Fruit fly (Drosophila melanogaster) whole organism, embryonic: ENCODE results near the gene Rpt5.

Source experiments
- Ada2b ChIP-seq: fragments of 200-800 bp; sonication (Bioruptor generic); IDR thresholded peaks from 2 replicates; pipeline ENCODE4 v1.3.6; 2022; ENCODE audit warnings: missing biosample characterization, missing genetic modification characterization
- Blimp-1 ChIP-seq: fragments of 200-800 bp; sonication (Bioruptor generic); optimal IDR thresholded peaks from 3 replicates; lab custom pipeline; 2018; ENCODE audit warnings: missing biosample characterization, missing genetic modification characterization, mild to moderate bottlenecking, moderate library complexity, missing genetic modification reagents
- C15 ChIP-seq: fragments of 200-800 bp; sonication (Bioruptor generic); IDR thresholded peaks from 3 replicates; pipeline ENCODE4 v1.3.6; 2022; ENCODE audit warnings: missing biosample characterization, missing genetic modification characterization
- CG12236 ChIP-seq: fragments of 200-800 bp; sonication (Bioruptor generic); optimal IDR thresholded peaks from 2 replicates; lab custom pipeline; 2016; ENCODE audit warnings: missing biosample characterization, missing genetic modification characterization
- CG14667 ChIP-seq: fragments of 200-800 bp; sonication (Bioruptor generic); IDR thresholded peaks from 2 replicates; pipeline ENCODE4 v1.3.6; 2022; ENCODE audit warnings: missing biosample characterization, missing genetic modification characterization
- CG15269 ChIP-seq: fragments of 200-800 bp; sonication (Bioruptor generic); optimal IDR thresholded peaks from 2 replicates; lab custom pipeline; 2018; ENCODE audit warnings: missing biosample characterization, mild to moderate bottlenecking, missing genetic modification characterization, moderate library complexity
- CG1602 ChIP-seq: fragments of 200-800 bp; sonication (Bioruptor generic); optimal IDR thresholded peaks from 3 replicates; lab custom pipeline; 2016; ENCODE audit warnings: missing biosample characterization, missing genetic modification characterization
- CG16863 ChIP-seq: fragments of 200-800 bp; sonication (Bioruptor generic); optimal IDR thresholded peaks from 3 replicates; lab custom pipeline; 2016; ENCODE audit warnings: missing biosample characterization, missing genetic modification characterization
- CG18764 ChIP-seq: fragments of 200-800 bp; sonication (Bioruptor generic); optimal IDR thresholded peaks from 3 replicates; lab custom pipeline; 2016; ENCODE audit warnings: missing biosample characterization, missing genetic modification characterization
- CG30020 ChIP-seq: fragments of 200-800 bp; optimal IDR thresholded peaks from 2 replicates; lab custom pipeline; 2019; ENCODE audit warnings: missing biosample characterization, mild to moderate bottlenecking, missing genetic modification characterization, moderate library complexity
- CG31388 ChIP-seq: fragments of 200-800 bp; sonication (Bioruptor generic); optimal IDR thresholded peaks from 2 replicates; lab custom pipeline; 2016; ENCODE audit warnings: missing biosample characterization, missing genetic modification characterization
- CG32767 ChIP-seq: fragments of 200-800 bp; sonication (Bioruptor generic); IDR thresholded peaks from 2 replicates; pipeline ENCODE4 v1.3.6; 2022; ENCODE audit warnings: missing biosample characterization, missing genetic modification characterization
- CG32772 ChIP-seq: fragments of 200-800 bp; sonication (Bioruptor generic); IDR thresholded peaks from 2 replicates; pipeline ENCODE4 v1.3.6; 2022; ENCODE audit warnings: missing biosample characterization, missing genetic modification characterization
- CG3281 ChIP-seq: fragments of 200-800 bp; sonication (Bioruptor generic); optimal IDR thresholded peaks from 3 replicates; lab custom pipeline; 2017; ENCODE audit warnings: missing biosample characterization, mild to moderate bottlenecking, missing genetic modification characterization
- CG4424 ChIP-seq: fragments of 200-800 bp; sonication (Bioruptor generic); optimal IDR thresholded peaks from 3 replicates; lab custom pipeline; 2016; ENCODE audit warnings: missing biosample characterization, missing genetic modification characterization
- CG6272 ChIP-seq: fragments of 200-800 bp; sonication (Bioruptor generic); IDR thresholded peaks from 2 replicates; pipeline ENCODE4 v1.3.6; 2022; ENCODE audit warnings: missing biosample characterization, missing genetic modification characterization
- CG6654 ChIP-seq: fragments of 200-800 bp; sonication (Bioruptor generic); optimal IDR thresholded peaks from 2 replicates; lab custom pipeline; 2017; ENCODE audit warnings: missing biosample characterization, mild to moderate bottlenecking, missing genetic modification characterization
- CG6854 ChIP-seq: fragments of 200-800 bp; sonication (Bioruptor generic); optimal IDR thresholded peaks from 3 replicates; lab custom pipeline; 2017; ENCODE audit warnings: missing biosample characterization, mild to moderate bottlenecking, missing genetic modification characterization
- CG7745 ChIP-seq: fragments of 200-800 bp; sonication (Bioruptor generic); optimal IDR thresholded peaks from 2 replicates; lab custom pipeline; 2018; ENCODE audit warnings: missing biosample characterization, mild to moderate bottlenecking, missing genetic modification characterization, moderate library complexity
- Doc3 ChIP-seq: fragments of 200-800 bp; sonication (Bioruptor generic); IDR thresholded peaks from 3 replicates; pipeline ENCODE4 v1.3.6; 2022; ENCODE audit warnings: missing biosample characterization, missing genetic modification characterization; ENCODE audit not compliant: partially characterized antibody
- Dref ChIP-seq: fragments of 200-800 bp; sonication (Bioruptor generic); IDR thresholded peaks from 2 replicates; pipeline ENCODE4 v1.3.6; 2022; ENCODE audit warnings: missing biosample characterization, missing genetic modification characterization
- Eip74EF ChIP-seq, 2 experiments: fragments of 200-800 bp in 1 of 2; fragments of >200 bp in 1 of 2; sonication (Bioruptor generic) in 1 of 2; optimal IDR thresholded peaks; 2 replicates each; lab custom pipeline; 2017 to 2019; ENCODE audit warnings: missing biosample characterization in 2 of 2, missing genetic modification characterization in 2 of 2, mild to moderate bottlenecking in 1 of 2, moderate library complexity in 1 of 2
- HLH4C ChIP-seq: fragments of 200-800 bp; sonication (Bioruptor generic); IDR thresholded peaks from 3 replicates; pipeline ENCODE4 v1.3.6; 2022; ENCODE audit warnings: missing biosample characterization, missing genetic modification characterization; ENCODE audit not compliant: partially characterized antibody
- HmgD ChIP-seq: fragments of 200-800 bp; sonication (Bioruptor generic); optimal IDR thresholded peaks from 3 replicates; lab custom pipeline; 2016; ENCODE audit warnings: missing biosample characterization, missing genetic modification characterization
- Hmx ChIP-seq: fragments of 200-800 bp; sonication (Bioruptor generic); optimal IDR thresholded peaks from 2 replicates; lab custom pipeline; 2016; ENCODE audit warnings: missing biosample characterization, missing genetic modification characterization
- Hr78 ChIP-seq, 2 experiments: fragments of 200-800 bp in 1 of 2; fragments of >200 bp in 1 of 2; sonication (Bioruptor generic) in 1 of 2; optimal IDR thresholded peaks; 2 replicates each; lab custom pipeline; 2017 to 2019; ENCODE audit warnings: missing biosample characterization in 2 of 2, missing genetic modification characterization in 2 of 2, mild to moderate bottlenecking in 1 of 2, moderate library complexity in 1 of 2
- Jarid2 ChIP-seq: fragments of 200-800 bp; sonication (Bioruptor generic); optimal IDR thresholded peaks from 3 replicates; lab custom pipeline; 2017; ENCODE audit warnings: mild to moderate bottlenecking, missing biosample characterization, missing genetic modification reagents, missing genetic modification characterization
- Mrtf ChIP-seq: fragments of 200-800 bp; sonication (Bioruptor generic); IDR thresholded peaks from 3 replicates; pipeline ENCODE4 v1.3.6; 2022; ENCODE audit warnings: missing biosample characterization, missing genetic modification characterization
- Nf-YC ChIP-seq: fragments of 200-800 bp; optimal IDR thresholded peaks from 3 replicates; lab custom pipeline; 2019; ENCODE audit warnings: missing biosample characterization, mild to moderate bottlenecking, missing genetic modification characterization, moderate library complexity
- NfI ChIP-seq: fragments of 200-800 bp; sonication (Bioruptor generic); optimal IDR thresholded peaks from 3 replicates; lab custom pipeline; 2018; ENCODE audit warnings: missing biosample characterization, mild to moderate bottlenecking, missing genetic modification characterization, moderate library complexity
- Oaz ChIP-seq: fragments of 200-800 bp; sonication (Bioruptor generic); IDR thresholded peaks from 2 replicates; pipeline ENCODE4 v1.3.6; 2022; ENCODE audit warnings: missing biosample characterization, missing genetic modification characterization
- Ptx1 ChIP-seq: fragments of 200-800 bp; sonication (Bioruptor generic); IDR thresholded peaks from 2 replicates; pipeline ENCODE4 v1.3.6; 2022; ENCODE audit warnings: missing biosample characterization, missing genetic modification characterization
- Scr ChIP-seq: fragments of 200-800 bp; sonication (Bioruptor generic); IDR thresholded peaks from 2 replicates; pipeline ENCODE4 v1.3.6; 2022; ENCODE audit warnings: missing biosample characterization, missing genetic modification characterization; ENCODE audit not compliant: partially characterized antibody
- Stat92E ChIP-seq, 3 experiments: fragments of >200 bp in 2 of 3; fragments of 200-800 bp in 1 of 3; sonication (Bioruptor generic) in 1 of 3; optimal IDR thresholded peaks; 2 replicates each; lab custom pipeline; 2017 to 2019; ENCODE audit warnings: missing biosample characterization in 3 of 3, missing genetic modification characterization in 3 of 3, mild to moderate bottlenecking in 1 of 3, moderate library complexity in 1 of 3
- ab ChIP-seq: fragments of 200-800 bp; sonication (Bioruptor generic); optimal IDR thresholded peaks from 2 replicates; lab custom pipeline; 2016; ENCODE audit warnings: missing biosample characterization, missing genetic modification characterization
- abd-A ChIP-seq: fragments of 200-800 bp; sonication (Bioruptor generic); optimal IDR thresholded peaks from 3 replicates; lab custom pipeline; 2019; ENCODE audit warnings: missing biosample characterization, mild to moderate bottlenecking, missing genetic modification characterization, moderate library complexity
- bcd ChIP-seq: fragments of 200-800 bp; sonication (Bioruptor generic); optimal IDR thresholded peaks from 2 replicates; lab custom pipeline; 2017; ENCODE audit warnings: missing biosample characterization, mild to moderate bottlenecking, missing genetic modification characterization
- crc ChIP-seq: fragments of 200-800 bp; sonication (Bioruptor generic); optimal IDR thresholded peaks from 2 replicates; lab custom pipeline; 2016; ENCODE audit warnings: missing biosample characterization, missing genetic modification characterization
- crol ChIP-seq: fragments of 200-800 bp; sonication (Bioruptor generic); IDR thresholded peaks from 2 replicates; pipeline ENCODE4 v1.3.6; 2022; ENCODE audit warnings: missing biosample characterization, missing genetic modification characterization
- fd3F ChIP-seq: fragments of 200-800 bp; sonication (Bioruptor generic); optimal IDR thresholded peaks from 2 replicates; lab custom pipeline; 2018; ENCODE audit warnings: missing biosample characterization, mild to moderate bottlenecking, missing genetic modification characterization, moderate library complexity
- gce ChIP-seq: fragments of 200-800 bp; sonication (Bioruptor generic); IDR thresholded peaks from 3 replicates; pipeline ENCODE4 v1.3.6; 2022; ENCODE audit warnings: missing biosample characterization, missing genetic modification characterization
- gsb-n ChIP-seq: fragments of 200-800 bp; sonication (Bioruptor generic); optimal IDR thresholded peaks from 3 replicates; lab custom pipeline; 2018; ENCODE audit warnings: missing biosample characterization, mild to moderate bottlenecking, missing genetic modification characterization
- jumu ChIP-seq: fragments of 200-800 bp; sonication (Bioruptor generic); optimal IDR thresholded peaks from 3 replicates; lab custom pipeline; 2016; ENCODE audit warnings: missing biosample characterization, missing genetic modification characterization
- otp ChIP-seq: fragments of 200-800 bp; sonication (Bioruptor generic); IDR thresholded peaks from 3 replicates; pipeline ENCODE4, ENCODE4 v1.3.6; 2022; ENCODE audit warnings: missing biosample characterization, missing genetic modification characterization
- ranshi ChIP-seq: fragments of 200-800 bp; sonication (Bioruptor generic); IDR thresholded peaks from 2 replicates; pipeline ENCODE4 v1.3.6; 2022; ENCODE audit warnings: missing biosample characterization, missing genetic modification characterization
- sim ChIP-seq: fragments of 200-800 bp; sonication (Bioruptor generic); IDR thresholded peaks from 2 replicates; pipeline ENCODE4 v1.3.6; 2022; ENCODE audit warnings: missing biosample characterization, missing genetic modification characterization
- usp ChIP-seq: fragments of >200 bp; optimal IDR thresholded peaks from 2 replicates; lab custom pipeline; 2017; ENCODE audit warnings: missing biosample characterization, missing genetic modification characterization
- vfl ChIP-seq: fragments of 200-800 bp; sonication (Bioruptor generic); optimal IDR thresholded peaks from 2 replicates; lab custom pipeline; 2016; ENCODE audit warnings: missing biosample characterization, missing genetic modification characterization
- vvl ChIP-seq: fragments of 200-800 bp; sonication (Bioruptor generic); IDR thresholded peaks from 2 replicates; pipeline ENCODE4 v1.3.6; 2022; ENCODE audit warnings: missing biosample characterization, missing genetic modification characterization
- zen2 ChIP-seq: fragments of 200-800 bp; sonication (Bioruptor generic); IDR thresholded peaks from 3 replicates; pipeline ENCODE4 v1.3.6; 2022; ENCODE audit warnings: missing biosample characterization, missing genetic modification characterization; ENCODE audit not compliant: partially characterized antibody

The Rpt5 gene

dm6 chr3R:23767417-23767853 is 14.8 kb downstream of the Rpt5 start, which contains the start of the genes CG10214 and CG10375 (continued):
- peak; percentile 67 for TF ChIP-seq Ptx1
- peak; percentile 13 for TF ChIP-seq CG12236
- peak; percentile 35; the same call in 1 of the 2 replicates for TF ChIP-seq Ada2b (GFP tag; lab: Robert Waterston, UW)
- TF ChIP-seq CG18764 (GFP tag; lab: Kevin White, UChicago) = peak; percentile 73
- no peak for TF ChIP-seq Blimp-1
- TF ChIP-seq CG6272 (GFP tag; lab: Robert Waterston, UW) = 0 out of 2 replicates have a peak, but pooled peaks have one; percentile 27
- peak in 1 of 2 experiments; percentile 25 for TF ChIP-seq Eip74EF (GFP tag; optimal IDR thresholded peaks at IDR 0.05; lab: Kevin White, UChicago)
- peak; percentile 46 for TF ChIP-seq Hmx
- TF ChIP-seq CG31388 (GFP tag; lab: Kevin White, UChicago) = peak; percentile 54
- peak; percentile 49 for TF ChIP-seq Dref (GFP tag; lab: Robert Waterston, UW)
- no peak for TF ChIP-seq usp (GFP tag; lab: Kevin White, UChicago)
- TF ChIP-seq CG16863 (GFP tag; lab: Kevin White, UChicago) = peak; percentile 76
- peak; percentile 75 for TF ChIP-seq CG4424 (GFP tag; lab: Kevin White, UChicago)
- TF ChIP-seq CG7745 = no peak
- TF ChIP-seq C15 (GFP tag; lab: Robert Waterston, UW) = no peak
- TF ChIP-seq CG6854 (GFP tag; lab: Kevin White, UChicago) = peak; percentile 28
- no peak for TF ChIP-seq crol (GFP tag; lab: Robert Waterston, UW)
- TF ChIP-seq zen2 = no peak
- TF ChIP-seq gce (GFP tag; lab: Robert Waterston, UW) = no peak; the same call in 2 of the 3 replicates
- TF ChIP-seq ab (GFP tag; lab: Kevin White, UChicago) = peak; percentile 46
- TF ChIP-seq Jarid2 (GFP tag; lab: Kevin White, UChicago) = no peak
- TF ChIP-seq fd3F = peak; percentile 42
- TF ChIP-seq otp (GFP tag; lab: Robert Waterston, UW) = 0 out of 3 replicates have a peak, but pooled peaks have one; percentile 65
- TF ChIP-seq CG6654 = no peak
- TF ChIP-seq NfI (GFP tag; lab: Kevin White, UChicago) = peak; percentile 66
- TF ChIP-seq CG30020 = peak; percentile 75
- TF ChIP-seq gsb-n (tag; lab: Kevin White, UChicago) = peak; percentile 50
- peak; percentile 36; the same call in 1 of the 2 replicates for TF ChIP-seq ranshi
- TF ChIP-seq Nf-YC (tag; lab: Kevin White, UChicago) = peak; percentile 53
- peak; percentile 70 for TF ChIP-seq CG3281 (GFP tag; lab: Kevin White, UChicago)
- no peak for TF ChIP-seq sim (GFP tag; lab: Robert Waterston, UW)
- TF ChIP-seq Mrtf (GFP tag; lab: Robert Waterston, UW) = no peak
- peak; percentile 48; the same call in 1 of the 2 replicates for TF ChIP-seq CG32772 (GFP tag; lab: Robert Waterston, UW)
- peak; percentile 72 for TF ChIP-seq CG1602
- no peak for TF ChIP-seq Hr78 (GFP tag; optimal IDR thresholded peaks at IDR 0.05; lab: Kevin White, UChicago)
- TF ChIP-seq HLH4C = no peak; the same call in 2 of the 3 replicates
- peak; percentile 84 for TF ChIP-seq vvl (GFP tag; lab: Robert Waterston, UW)
- TF ChIP-seq crc = peak; percentile 64
- peak; percentile 84 for TF ChIP-seq jumu (GFP tag; lab: Kevin White, UChicago)
- TF ChIP-seq vfl (GFP tag; lab: Kevin White, UChicago) = peak; percentile 69
- peak; percentile 86 for TF ChIP-seq HmgD (GFP tag; lab: Kevin White, UChicago)
- 0 out of 3 replicates have a peak, but pooled peaks have one; percentile 27 for TF ChIP-seq Doc3 (GFP tag; lab: Robert Waterston, UW)
- TF ChIP-seq Scr (GFP tag; lab: Robert Waterston, UW) = peak; percentile 52
- TF ChIP-seq Oaz (GFP tag; lab: Robert Waterston, UW) = no peak
- peak; percentile 32; the same call in 1 of the 2 replicates for TF ChIP-seq CG32767 (GFP tag; lab: Robert Waterston, UW)
- TF ChIP-seq abd-A = no peak
- peak; percentile 75 for TF ChIP-seq CG15269 (tag; lab: Kevin White, UChicago)
- TF ChIP-seq bcd (GFP tag; lab: Kevin White, UChicago) = peak; percentile 64
- TF ChIP-seq CG14667 (GFP tag; lab: Robert Waterston, UW) = no peak
- TF ChIP-seq Stat92E (GFP tag; optimal IDR thresholded peaks at IDR 0.05; lab: Kevin White, UChicago) = no peak
